Worm (Caenorhabditis elegans) whole organism, young adult: ENCODE data around the gene F45G2.8.

Source experiments
- ceh-79 ChIP-seq: sonication (generic microtip); optimal IDR thresholded peaks from 2 replicates; lab custom pipeline; 2017; ENCODE audit warnings: mild to moderate bottlenecking, missing genetic modification characterization, missing compliant biosample characterization
- efl-1 ChIP-seq: fragments of 150-350 bp; optimal IDR thresholded peaks from 2 replicates; lab custom pipeline; 2014; ENCODE audit warnings: missing biosample characterization, missing genetic modification reagents, missing genetic modification characterization
- ekl-4 ChIP-seq: fragments of 200-800 bp; sonication (Bioruptor generic); IDR thresholded peaks from 2 replicates; pipeline ENCODE4 v1.3.6; 2022; ENCODE audit warnings: missing genetic modification reagents, missing genetic modification characterization, missing compliant biosample characterization
- fkh-3 ChIP-seq: sonication (generic microtip); optimal IDR thresholded peaks from 2 replicates; lab custom pipeline; 2016; ENCODE audit warnings: mild to moderate bottlenecking, missing genetic modification characterization, missing compliant biosample characterization
- madf-8 ChIP-seq: fragments of 200-800 bp; sonication (Bioruptor generic); conservative IDR thresholded peaks from 2 replicates; pipeline ENCODE4 v1.3.6; 2022; ENCODE audit warnings: missing genetic modification reagents, missing genetic modification characterization, missing compliant biosample characterization
- somi-1 ChIP-seq: fragments of 200-800 bp; sonication (Bioruptor generic); optimal IDR thresholded peaks from 2 replicates; lab custom pipeline; 2018; ENCODE audit warnings: mild to moderate bottlenecking, missing genetic modification characterization, missing compliant biosample characterization
- zim-3 ChIP-seq: sonication (generic microtip); optimal IDR thresholded peaks from 2 replicates; lab custom pipeline; 2017; ENCODE audit warnings: mild to moderate bottlenecking, missing genetic modification characterization, moderate library complexity, missing compliant biosample characterization

DNA sequence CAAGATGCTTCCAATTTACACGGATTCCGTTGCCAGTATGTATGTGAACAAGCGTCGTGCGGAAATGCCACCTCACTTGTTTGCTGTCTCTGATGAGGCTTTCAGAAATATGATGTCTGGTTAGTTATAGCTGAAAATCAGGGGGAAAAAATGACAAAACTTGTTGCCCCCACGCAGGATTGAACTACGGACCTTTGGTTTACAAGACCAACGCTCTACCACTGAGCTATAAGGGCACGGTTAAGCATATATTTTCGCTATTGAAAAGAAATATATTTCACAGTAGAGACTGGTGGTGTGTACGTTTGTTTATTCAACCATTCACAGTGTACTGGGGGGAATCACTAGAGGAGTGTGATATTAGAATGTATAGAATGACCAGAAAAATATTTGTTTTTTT is 24.3 kb downstream of the F45G2.8 start:
- TF ChIP-seq zim-3 (peak; percentile 78), madf-8 (GFP tag; lab: Robert Waterston, UW) (no peak), ceh-79 (tag; lab: Kevin White, UChicago) (no peak), somi-1 (no peak), fkh-3 (peak; percentile 60), ekl-4 (GFP tag; lab: Robert Waterston, UW) (no peak), efl-1 (GFP tag; lab: Kevin White, UChicago) (no peak)
